Worm (Caenorhabditis elegans) whole organism, late embryonic: ENCODE measurements around the gene Y39H10B.2.

Experiments used
- ceh-6 ChIP-seq: fragments of 200-800 bp; sonication (Bioruptor generic); optimal IDR thresholded peaks from 2 replicates; lab custom pipeline; 2018; ENCODE audit warnings: mild to moderate bottlenecking, missing genetic modification characterization, missing compliant biosample characterization
- dmd-4 ChIP-seq: sonication (generic microtip); optimal IDR thresholded peaks from 2 replicates; lab custom pipeline; 2016; ENCODE audit warnings: borderline replicate concordance, missing genetic modification characterization, missing compliant biosample characterization
- nhr-11 ChIP-seq: fragments of 150-350 bp; optimal IDR thresholded peaks from 2 replicates; lab custom pipeline; 2014; ENCODE audit warnings: missing biosample characterization, missing genetic modification characterization
- tbx-2 ChIP-seq: sonication (generic microtip); optimal IDR thresholded peaks from 2 replicates; lab custom pipeline; 2016; ENCODE audit warnings: missing genetic modification characterization, missing compliant biosample characterization

ce11 chrV:3717751-3718150 is 49.2 kb downstream of the Y39H10B.2 start:
- peak; percentile 35 for TF ChIP-seq tbx-2 (tag; lab: Kevin White, UChicago)
- TF ChIP-seq dmd-4, result no peak
- no peak for TF ChIP-seq nhr-11 (tag; lab: Kevin White, UChicago)
- no peak for TF ChIP-seq ceh-6 (GFP tag; lab: Kevin White, UChicago)
